Fruit fly (Drosophila melanogaster) whole organism, wandering third instar larva: Measurements from ENCODE around the gene CG14810.
A peak's percentile ranks its signal among the peaks of the same experiment; 100 is the strongest.

Experiments
- Abd-B ChIP-seq: fragments of >200 bp; optimal IDR thresholded peaks from 2 replicates; lab custom pipeline; 2017; ENCODE audit warnings: missing biosample characterization, missing genetic modification characterization
- CG32264 ChIP-seq: fragments of 200-800 bp; sonication (Bioruptor generic); optimal IDR thresholded peaks from 2 replicates; lab custom pipeline; 2016; ENCODE audit warnings: missing biosample characterization, missing genetic modification characterization
- CG9705 ChIP-seq: fragments of 200-800 bp; sonication (Bioruptor generic); optimal IDR thresholded peaks from 2 replicates; lab custom pipeline; 2018; ENCODE audit warnings: missing biosample characterization, mild to moderate bottlenecking, missing genetic modification characterization
- CrebA ChIP-seq: fragments of 200-800 bp; sonication (Bioruptor generic); optimal IDR thresholded peaks from 2 replicates; lab custom pipeline; 2016; ENCODE audit warnings: missing biosample characterization, mild to moderate bottlenecking, missing genetic modification characterization, borderline replicate concordance
- Dfd ChIP-seq: fragments of >200 bp; optimal IDR thresholded peaks from 2 replicates; lab custom pipeline; 2017; ENCODE audit warnings: missing biosample characterization, missing genetic modification characterization
- Dif ChIP-seq: fragments of 200-275, 200-300 bp; sonication (Bioruptor generic); optimal IDR thresholded peaks from 2 replicates; lab custom pipeline; 2018; ENCODE audit warnings: missing biosample characterization, missing genetic modification characterization; ENCODE audit not compliant: partially characterized antibody
- GATAd ChIP-seq: sonication (Bioruptor generic); optimal IDR thresholded peaks from 2 replicates; lab custom pipeline; 2016; ENCODE audit warnings: missing biosample characterization, missing genetic modification characterization
- HLH106 ChIP-seq: fragments of 200-800 bp; optimal IDR thresholded peaks from 3 replicates; lab custom pipeline; 2019; ENCODE audit warnings: missing biosample characterization, mild to moderate bottlenecking, missing genetic modification characterization, moderate library complexity
- Hnf4 ChIP-seq: fragments of 200-800 bp; sonication (Bioruptor generic); optimal IDR thresholded peaks from 2 replicates; lab custom pipeline; 2016; ENCODE audit warnings: missing biosample characterization, mild to moderate bottlenecking, missing genetic modification characterization
- Hr78 ChIP-seq: fragments of >200 bp; optimal IDR thresholded peaks from 2 replicates; lab custom pipeline; 2017; ENCODE audit warnings: missing biosample characterization, missing genetic modification characterization
- Hr83 ChIP-seq: fragments of 200-300 bp; sonication (Bioruptor generic); optimal IDR thresholded peaks from 2 replicates; lab custom pipeline; 2016; ENCODE audit warnings: missing biosample characterization, mild to moderate bottlenecking, missing genetic modification characterization, moderate library complexity; ENCODE audit not compliant: poor library complexity, severe bottlenecking
- Jra ChIP-seq: sonication (Bioruptor generic); optimal IDR thresholded peaks from 2 replicates; lab custom pipeline; 2016; ENCODE audit warnings: missing biosample characterization, missing genetic modification characterization
- Mio ChIP-seq: sonication (Bioruptor generic); optimal IDR thresholded peaks from 2 replicates; lab custom pipeline; 2016; ENCODE audit warnings: missing biosample characterization, missing genetic modification characterization
- Myc ChIP-seq: fragments of >200 bp; optimal IDR thresholded peaks from 2 replicates; lab custom pipeline; 2017
- N ChIP-seq: fragments of >200 bp; optimal IDR thresholded peaks from 2 replicates; lab custom pipeline; 2018; ENCODE audit warnings: missing biosample characterization, missing external identifiers, missing genetic modification characterization
- OdsH ChIP-seq: fragments of 200-800 bp; sonication (Bioruptor generic); optimal IDR thresholded peaks from 2 replicates; lab custom pipeline; 2016; ENCODE audit warnings: missing biosample characterization, mild to moderate bottlenecking, missing genetic modification characterization
- Rel ChIP-seq, 2 experiments: fragments of 200-800 bp; sonication (Bioruptor generic) in 1 of 2; optimal IDR thresholded peaks; 2 replicates in 1 of 2; 3 replicates in 1 of 2; lab custom pipeline; 2016 to 2019; ENCODE audit warnings: mild to moderate bottlenecking in 2 of 2, missing biosample characterization in 2 of 2, missing genetic modification characterization in 2 of 2, moderate library complexity in 1 of 2
- Sp1 ChIP-seq: fragments of 200-800 bp; sonication (Bioruptor generic); optimal IDR thresholded peaks from 3 replicates; lab custom pipeline; 2019; ENCODE audit warnings: missing biosample characterization, mild to moderate bottlenecking, missing genetic modification characterization, moderate library complexity
- Vsx2 ChIP-seq: fragments of 200-300, 225-300 bp; sonication (Bioruptor generic); optimal IDR thresholded peaks from 2 replicates; lab custom pipeline; 2018; ENCODE audit warnings: missing biosample characterization, missing genetic modification characterization; ENCODE audit not compliant: partially characterized antibody
- br ChIP-seq: fragments of 200-800 bp; sonication (Bioruptor generic); optimal IDR thresholded peaks from 2 replicates; lab custom pipeline; 2016; ENCODE audit warnings: missing biosample characterization, missing genetic modification characterization
- brk ChIP-seq: fragments of 200-800 bp; sonication (Bioruptor generic); optimal IDR thresholded peaks from 2 replicates; lab custom pipeline; 2016; ENCODE audit warnings: missing biosample characterization, mild to moderate bottlenecking, missing genetic modification characterization
- dl ChIP-seq, 2 experiments: fragments of 175-275, 200-275 bp in 1 of 2; fragments of 200-275 bp in 1 of 2; sonication (Bioruptor generic); optimal IDR thresholded peaks; lab custom pipeline; 2018; ENCODE audit warnings: mild to moderate bottlenecking in 2 of 2, missing biosample characterization in 2 of 2, missing genetic modification characterization in 2 of 2, moderate library complexity in 2 of 2; ENCODE audit not compliant: partially characterized antibody in 2 of 2, insufficient read depth in 1 of 2
- dmrt93B ChIP-seq: fragments of 200-800 bp; sonication (Bioruptor generic); optimal IDR thresholded peaks from 2 replicates; lab custom pipeline; 2018; ENCODE audit warnings: missing biosample characterization, mild to moderate bottlenecking, missing genetic modification characterization
- dsf ChIP-seq: sonication (Bioruptor generic); optimal IDR thresholded peaks from 2 replicates; lab custom pipeline; 2016; ENCODE audit warnings: missing biosample characterization, missing genetic modification characterization, borderline replicate concordance
- ey ChIP-seq: fragments of 200-800 bp; sonication (Bioruptor generic); optimal IDR thresholded peaks from 2 replicates; lab custom pipeline; 2016; ENCODE audit warnings: missing biosample characterization, missing genetic modification characterization
- foxo ChIP-seq, 2 experiments: fragments of 200-800 bp; sonication (Bioruptor generic); optimal IDR thresholded peaks; 2 replicates in 1 of 2; 3 replicates in 1 of 2; lab custom pipeline; 2016 to 2017; ENCODE audit warnings: missing biosample characterization in 2 of 2, missing genetic modification characterization in 2 of 2
- fru ChIP-seq: fragments of 200-800 bp; sonication (Bioruptor generic); optimal IDR thresholded peaks from 3 replicates; lab custom pipeline; 2016; ENCODE audit warnings: missing biosample characterization, mild to moderate bottlenecking, missing genetic modification characterization
- h ChIP-seq: fragments of 200-800 bp; sonication (Bioruptor generic); optimal IDR thresholded peaks from 3 replicates; lab custom pipeline; 2016; ENCODE audit warnings: missing biosample characterization, mild to moderate bottlenecking, missing genetic modification characterization
- jim ChIP-seq: fragments of 175-275, 200-325 bp; sonication (Bioruptor generic); optimal IDR thresholded peaks from 2 replicates; lab custom pipeline; 2016; ENCODE audit warnings: missing biosample characterization, mild to moderate bottlenecking, missing genetic modification characterization
- lola ChIP-seq: fragments of >200 bp; optimal IDR thresholded peaks from 2 replicates; lab custom pipeline; 2017; ENCODE audit warnings: missing biosample characterization, missing genetic modification characterization
- pan ChIP-seq: fragments of >200 bp; optimal IDR thresholded peaks from 2 replicates; lab custom pipeline; 2017
- psq ChIP-seq: fragments of 200-800 bp; sonication (Bioruptor generic); optimal IDR thresholded peaks from 3 replicates; lab custom pipeline; 2017; ENCODE audit warnings: missing biosample characterization, mild to moderate bottlenecking, missing genetic modification characterization, moderate library complexity
- rgr ChIP-seq: fragments of 200-800 bp; sonication (Bioruptor generic); optimal IDR thresholded peaks from 3 replicates; lab custom pipeline; 2016; ENCODE audit warnings: missing biosample characterization, mild to moderate bottlenecking, missing genetic modification characterization
- sage ChIP-seq: fragments of 200-800 bp; sonication (Bioruptor generic); optimal IDR thresholded peaks from 2 replicates; lab custom pipeline; 2016; ENCODE audit warnings: missing biosample characterization, mild to moderate bottlenecking, missing genetic modification characterization
- sv ChIP-seq: fragments of 200-800 bp; sonication (Bioruptor generic); optimal IDR thresholded peaks from 3 replicates; lab custom pipeline; 2016; ENCODE audit warnings: missing biosample characterization, missing genetic modification characterization
- tai ChIP-seq: sonication (Bioruptor generic); optimal IDR thresholded peaks from 2 replicates; lab custom pipeline; 2016; ENCODE audit warnings: missing biosample characterization, missing genetic modification characterization
- usp ChIP-seq: fragments of >200 bp; optimal IDR thresholded peaks from 2 replicates; lab custom pipeline; 2017; ENCODE audit warnings: missing biosample characterization, missing genetic modification characterization
- woc ChIP-seq: sonication (Bioruptor generic); optimal IDR thresholded peaks from 2 replicates; lab custom pipeline; 2016; ENCODE audit warnings: missing biosample characterization, mild to moderate bottlenecking, missing genetic modification characterization

The CG14810 gene

DNA sequence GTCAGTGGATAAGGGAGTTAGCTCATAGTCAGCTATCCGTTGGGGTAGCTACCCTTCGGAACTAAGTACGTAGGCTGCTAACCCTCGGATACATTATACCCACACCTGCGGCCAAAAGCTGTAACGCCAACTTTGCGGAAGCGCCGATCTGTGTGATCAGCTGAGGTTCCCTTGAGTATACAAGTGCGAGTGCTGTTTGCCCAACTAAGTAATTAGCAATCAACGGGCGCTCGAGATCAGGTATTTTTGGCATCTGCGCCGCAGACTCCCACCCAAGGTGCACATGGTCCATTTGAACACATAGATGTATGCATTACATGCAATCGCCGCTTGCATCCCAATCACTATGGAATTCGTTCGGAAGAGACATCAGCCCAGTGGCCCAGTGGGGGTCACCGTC lies 33.9 kb upstream of the CG14810 start:
- TF ChIP-seq usp (GFP tag; lab: Kevin White, UChicago) (no peak), sage (GFP tag; lab: Kevin White, UChicago) (no peak), dmrt93B (GFP tag; lab: Kevin White, UChicago) (no peak), dsf (no peak), Jra (GFP tag; lab: Kevin White, UChicago) (peak; percentile 25), OdsH (GFP tag; lab: Kevin White, UChicago) (peak; percentile 43), fru (GFP tag; lab: Kevin White, UChicago) (peak; percentile 27), GATAd (GFP tag; lab: Kevin White, UChicago) (peak; percentile 13), CrebA (GFP tag; lab: Kevin White, UChicago) (no peak), brk (no peak), tai (GFP tag; lab: Kevin White, UChicago) (no peak), Dfd (GFP tag; lab: Kevin White, UChicago) (no peak), jim (GFP tag; lab: Kevin White, UChicago) (peak; percentile 62), psq (GFP tag; lab: Kevin White, UChicago) (no peak), CG9705 (GFP tag; lab: Kevin White, UChicago) (peak; percentile 11), Hr78 (GFP tag; lab: Kevin White, UChicago) (no peak), Vsx2 (no peak), lola (no peak), Sp1 (GFP tag; lab: Kevin White, UChicago) (peak; percentile 45), dl (GFP tag; optimal IDR thresholded peaks at IDR 0.05; lab: Kevin White, UChicago; ENCODE audit: insufficient read depth in 1 of 2, partially characterized antibody in 2 of 2) (no peak), h (peak; percentile 82), Dif (GFP tag; lab: Kevin White, UChicago) (no peak), Hr83 (GFP tag; lab: Kevin White, UChicago) (peak; percentile 98), N (GFP tag; lab: Kevin White, UChicago) (no peak), HLH106 (peak; percentile 17), Rel (GFP tag; optimal IDR thresholded peaks at IDR 0.05; lab: Kevin White, UChicago) (no peak), Rel (tag; optimal IDR thresholded peaks at IDR 0.05; lab: Kevin White, UChicago) (no peak), Hnf4 (peak; percentile 41), Myc (lab: Kevin White, UChicago) (no peak), woc (GFP tag; lab: Kevin White, UChicago) (no peak), CG32264 (GFP tag; lab: Kevin White, UChicago) (peak; percentile 53), pan (lab: Kevin White, UChicago) (no peak), foxo (GFP tag; optimal IDR thresholded peaks at IDR 0.05; lab: Kevin White, UChicago) (peak in 1 of 2 experiments; percentile 57), sv (peak; percentile 11), Mio (GFP tag; lab: Kevin White, UChicago) (no peak), br (GFP tag; lab: Kevin White, UChicago) (peak; percentile 40), rgr (GFP tag; lab: Kevin White, UChicago) (peak; percentile 53), Abd-B (no peak), ey (GFP tag; lab: Kevin White, UChicago) (no peak)

DNA sequence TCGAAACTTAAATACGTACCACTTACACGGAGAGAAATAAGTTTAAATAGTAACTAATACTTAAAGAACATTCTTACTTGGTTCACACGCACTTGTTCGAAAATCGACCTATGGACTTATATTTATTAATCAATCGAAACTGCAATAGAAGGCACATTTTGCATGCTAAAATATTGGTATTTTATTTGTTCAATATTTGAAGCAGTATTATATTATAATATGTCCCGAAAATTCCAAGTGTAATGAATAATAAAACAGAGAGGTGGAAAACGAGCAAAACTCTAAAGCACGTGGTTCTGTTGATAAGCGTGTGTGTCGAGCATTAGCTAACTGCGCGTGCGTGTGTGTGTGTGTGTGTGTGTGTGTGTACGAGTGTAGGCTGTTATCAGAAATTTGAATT lies 29.8 kb upstream of the CG14810 start:
- peak; percentile 77 for TF ChIP-seq rgr (GFP tag; lab: Kevin White, UChicago)
- peak; percentile 55 for TF ChIP-seq Hnf4
- TF ChIP-seq foxo (GFP tag; optimal IDR thresholded peaks at IDR 0.05; lab: Kevin White, UChicago) = peak in 1 of 2 experiments; percentile 77
- TF ChIP-seq br (GFP tag; lab: Kevin White, UChicago) = peak; percentile 72
- TF ChIP-seq psq (GFP tag; lab: Kevin White, UChicago) = peak; percentile 58
- TF ChIP-seq Rel (GFP tag; optimal IDR thresholded peaks at IDR 0.05; lab: Kevin White, UChicago) = no peak
- peak; percentile 11 for TF ChIP-seq Rel (tag; optimal IDR thresholded peaks at IDR 0.05; lab: Kevin White, UChicago)
- peak; percentile 51 for TF ChIP-seq Jra (GFP tag; lab: Kevin White, UChicago)
- no peak for TF ChIP-seq CG9705 (GFP tag; lab: Kevin White, UChicago)
- TF ChIP-seq lola = no peak
- TF ChIP-seq GATAd (GFP tag; lab: Kevin White, UChicago) = no peak
- peak; percentile 56 for TF ChIP-seq HLH106
- peak; percentile 69 for TF ChIP-seq Sp1 (GFP tag; lab: Kevin White, UChicago)
- no peak for TF ChIP-seq tai (GFP tag; lab: Kevin White, UChicago)
- no peak for TF ChIP-seq Hr78 (GFP tag; lab: Kevin White, UChicago)
- TF ChIP-seq woc (GFP tag; lab: Kevin White, UChicago) = peak; percentile 34
- no peak for TF ChIP-seq Dif (GFP tag; lab: Kevin White, UChicago)
- peak; percentile 10 for TF ChIP-seq sage (GFP tag; lab: Kevin White, UChicago)
- TF ChIP-seq ey (GFP tag; lab: Kevin White, UChicago) = peak; percentile 71
- peak; percentile 88 for TF ChIP-seq sv
- peak; percentile 76 for TF ChIP-seq OdsH (GFP tag; lab: Kevin White, UChicago)
- peak; percentile 72 for TF ChIP-seq fru (GFP tag; lab: Kevin White, UChicago)
- peak; percentile 80 for TF ChIP-seq h
